Fruit fly (Drosophila melanogaster) whole organism, embryonic: Measurements from ENCODE around the gene rols.

Experiments
- Awh ChIP-seq: fragments of 200-800 bp; sonication (Bioruptor generic); IDR thresholded peaks from 2 replicates; pipeline ENCODE4, ENCODE4 v1.3.6; 2022; ENCODE audit warnings: missing biosample characterization, missing genetic modification characterization
- B-H1 ChIP-seq: fragments of 200-800 bp; sonication (Bioruptor generic); IDR thresholded peaks from 3 replicates; pipeline ENCODE4 v1.3.6; 2022; ENCODE audit warnings: missing biosample characterization, missing genetic modification characterization
- Blimp-1 ChIP-seq: fragments of 200-800 bp; sonication (Bioruptor generic); optimal IDR thresholded peaks from 3 replicates; lab custom pipeline; 2018; ENCODE audit warnings: missing biosample characterization, missing genetic modification characterization, mild to moderate bottlenecking, moderate library complexity, missing genetic modification reagents
- CG10147 ChIP-seq: fragments of 200-800 bp; sonication (Bioruptor generic); optimal IDR thresholded peaks from 2 replicates; lab custom pipeline; 2019; ENCODE audit warnings: missing biosample characterization, mild to moderate bottlenecking, missing genetic modification characterization, moderate library complexity
- CG10274 ChIP-seq: fragments of 200-800 bp; sonication (Bioruptor generic); optimal IDR thresholded peaks from 3 replicates; lab custom pipeline; 2017; ENCODE audit warnings: missing biosample characterization, mild to moderate bottlenecking, missing genetic modification characterization
- CG12769 ChIP-seq: fragments of 200-800 bp; sonication (Bioruptor generic); optimal IDR thresholded peaks from 2 replicates; lab custom pipeline; 2019; ENCODE audit warnings: missing biosample characterization, mild to moderate bottlenecking, missing genetic modification characterization, moderate library complexity
- CG13894 ChIP-seq: fragments of 200-800 bp; sonication (Bioruptor generic); optimal IDR thresholded peaks from 3 replicates; lab custom pipeline; 2018; ENCODE audit warnings: missing biosample characterization, mild to moderate bottlenecking, missing genetic modification characterization, moderate library complexity
- CG14014 ChIP-seq: fragments of 200-800 bp; sonication (Bioruptor generic); IDR thresholded peaks from 2 replicates; pipeline ENCODE4 v1.3.6; 2022; ENCODE audit warnings: missing biosample characterization, missing genetic modification characterization
- CG14860 ChIP-seq: fragments of 200-800 bp; sonication (Bioruptor generic); IDR thresholded peaks from 3 replicates; pipeline ENCODE4 v1.3.6; 2022; ENCODE audit warnings: missing biosample characterization, missing genetic modification characterization; ENCODE audit not compliant: partially characterized antibody
- CG18619 ChIP-seq: fragments of 200-800 bp; sonication (Bioruptor generic); optimal IDR thresholded peaks from 3 replicates; lab custom pipeline; 2017; ENCODE audit warnings: missing biosample characterization, mild to moderate bottlenecking, missing genetic modification characterization
- CG3407 ChIP-seq: fragments of 200-800 bp; sonication (Bioruptor generic); optimal IDR thresholded peaks from 2 replicates; lab custom pipeline; 2018; ENCODE audit warnings: missing biosample characterization, mild to moderate bottlenecking, missing genetic modification characterization
- CG3726 ChIP-seq: fragments of 200-800 bp; sonication (Bioruptor generic); IDR thresholded peaks from 3 replicates; pipeline ENCODE4, ENCODE4 v1.3.6; 2022; ENCODE audit warnings: missing biosample characterization, missing genetic modification characterization
- CG4424 ChIP-seq: fragments of 200-800 bp; sonication (Bioruptor generic); optimal IDR thresholded peaks from 3 replicates; lab custom pipeline; 2016; ENCODE audit warnings: missing biosample characterization, missing genetic modification characterization
- CG6254 ChIP-seq: fragments of 200-800 bp; sonication (Bioruptor generic); optimal IDR thresholded peaks from 3 replicates; lab custom pipeline; 2017; ENCODE audit warnings: mild to moderate bottlenecking, missing biosample characterization, missing genetic modification reagents, missing genetic modification characterization
- CG6813 ChIP-seq: fragments of 200-800 bp; sonication (Bioruptor generic); optimal IDR thresholded peaks from 2 replicates; lab custom pipeline; 2017; ENCODE audit warnings: missing biosample characterization, missing genetic modification characterization, mild to moderate bottlenecking, moderate library complexity, missing genetic modification reagents
- CG7987 ChIP-seq: fragments of 200-800 bp; sonication (Bioruptor generic); optimal IDR thresholded peaks from 2 replicates; lab custom pipeline; 2018; ENCODE audit warnings: missing biosample characterization, mild to moderate bottlenecking, missing genetic modification characterization, moderate library complexity
- CG9817 ChIP-seq: fragments of 200-800 bp; sonication (Bioruptor generic); optimal IDR thresholded peaks from 2 replicates; lab custom pipeline; 2018; ENCODE audit warnings: missing biosample characterization, mild to moderate bottlenecking, missing genetic modification characterization, moderate library complexity
- CG9932 ChIP-seq: fragments of 200-800 bp; sonication (Bioruptor generic); IDR thresholded peaks from 2 replicates; pipeline ENCODE4 v1.3.6; 2022; ENCODE audit warnings: missing biosample characterization, missing genetic modification characterization
- CTCF ChIP-seq: fragments of 200-800 bp; sonication (Bioruptor generic); optimal IDR thresholded peaks from 2 replicates; lab custom pipeline; 2017; ENCODE audit warnings: missing biosample characterization, mild to moderate bottlenecking, missing genetic modification characterization, moderate library complexity
- CoRest ChIP-seq: fragments of 200-800 bp; sonication (Bioruptor generic); optimal IDR thresholded peaks from 3 replicates; lab custom pipeline; 2018; ENCODE audit warnings: missing biosample characterization, mild to moderate bottlenecking, missing genetic modification characterization, moderate library complexity
- Dad ChIP-seq: fragments of 200-800 bp; sonication (Bioruptor generic); optimal IDR thresholded peaks from 3 replicates; lab custom pipeline; 2016; ENCODE audit warnings: missing biosample characterization, missing genetic modification characterization
- Elba2 ChIP-seq: fragments of 200-800 bp; sonication (Bioruptor generic); optimal IDR thresholded peaks from 3 replicates; lab custom pipeline; 2016; ENCODE audit warnings: missing biosample characterization, missing genetic modification characterization
- Fer1 ChIP-seq: fragments of 200-800 bp; sonication (Bioruptor generic); optimal IDR thresholded peaks from 2 replicates; lab custom pipeline; 2017; ENCODE audit warnings: missing biosample characterization, mild to moderate bottlenecking, missing genetic modification characterization
- HmgD ChIP-seq: fragments of 200-800 bp; sonication (Bioruptor generic); optimal IDR thresholded peaks from 3 replicates; lab custom pipeline; 2016; ENCODE audit warnings: missing biosample characterization, missing genetic modification characterization
- Hr3 ChIP-seq: fragments of 200-800 bp; sonication (Bioruptor generic); optimal IDR thresholded peaks from 3 replicates; lab custom pipeline; 2016; ENCODE audit warnings: missing biosample characterization, missing genetic modification characterization
- Lhr ChIP-seq: fragments of 200-800 bp; sonication (Bioruptor generic); optimal IDR thresholded peaks from 3 replicates; lab custom pipeline; 2017; ENCODE audit warnings: mild to moderate bottlenecking, missing biosample characterization, missing genetic modification reagents, missing genetic modification characterization
- Lpt ChIP-seq: fragments of >200 bp; optimal IDR thresholded peaks from 2 replicates; lab custom pipeline; 2018; ENCODE audit warnings: missing biosample characterization, missing genetic modification characterization
- MESR4 ChIP-seq: fragments of 200-800 bp; sonication (Bioruptor generic); optimal IDR thresholded peaks from 2 replicates; lab custom pipeline; 2018; ENCODE audit warnings: missing biosample characterization, mild to moderate bottlenecking, missing genetic modification characterization, moderate library complexity
- Mes4 ChIP-seq: fragments of 200-800 bp; sonication (Bioruptor generic); optimal IDR thresholded peaks from 2 replicates; lab custom pipeline; 2016; ENCODE audit warnings: missing biosample characterization, missing genetic modification characterization
- NfI ChIP-seq: fragments of 200-800 bp; sonication (Bioruptor generic); optimal IDR thresholded peaks from 3 replicates; lab custom pipeline; 2018; ENCODE audit warnings: missing biosample characterization, mild to moderate bottlenecking, missing genetic modification characterization, moderate library complexity
- Scr ChIP-seq: fragments of 200-800 bp; sonication (Bioruptor generic); IDR thresholded peaks from 2 replicates; pipeline ENCODE4 v1.3.6; 2022; ENCODE audit warnings: missing biosample characterization, missing genetic modification characterization; ENCODE audit not compliant: partially characterized antibody
- Spps ChIP-seq: fragments of 200-800 bp; sonication (Bioruptor generic); optimal IDR thresholded peaks from 2 replicates; lab custom pipeline; 2018; ENCODE audit warnings: missing biosample characterization, mild to moderate bottlenecking, missing genetic modification characterization
- aop ChIP-seq: fragments of 200-800 bp; sonication (Bioruptor generic); IDR thresholded peaks from 2 replicates; pipeline ENCODE4 v1.3.6; 2022; ENCODE audit warnings: missing biosample characterization, missing genetic modification characterization
- bcd ChIP-seq: fragments of 200-800 bp; sonication (Bioruptor generic); optimal IDR thresholded peaks from 2 replicates; lab custom pipeline; 2017; ENCODE audit warnings: missing biosample characterization, mild to moderate bottlenecking, missing genetic modification characterization
- croc ChIP-seq: fragments of 200-800 bp; sonication (Bioruptor generic); conservative IDR thresholded peaks from 3 replicates; pipeline ENCODE4 v1.3.6; 2022; ENCODE audit warnings: missing biosample characterization, missing genetic modification characterization
- cwo ChIP-seq: fragments of 200-800 bp; sonication (Bioruptor generic); optimal IDR thresholded peaks from 3 replicates; lab custom pipeline; 2017; ENCODE audit warnings: missing biosample characterization, missing genetic modification characterization, mild to moderate bottlenecking, moderate library complexity, missing genetic modification reagents
- dan ChIP-seq: fragments of 200-800 bp; sonication (Bioruptor generic); IDR thresholded peaks from 2 replicates; pipeline ENCODE4 v1.3.6; 2022; ENCODE audit warnings: missing biosample characterization, missing genetic modification characterization
- disco-r ChIP-seq: fragments of 200-800 bp; sonication (Bioruptor generic); optimal IDR thresholded peaks from 2 replicates; lab custom pipeline; 2016; ENCODE audit warnings: missing biosample characterization, missing genetic modification characterization
- dmrt99B ChIP-seq: fragments of 200-800 bp; sonication (Bioruptor generic); optimal IDR thresholded peaks from 2 replicates; lab custom pipeline; 2018; ENCODE audit warnings: missing biosample characterization, mild to moderate bottlenecking, missing genetic modification characterization, moderate library complexity
- fd3F ChIP-seq: fragments of 200-800 bp; sonication (Bioruptor generic); optimal IDR thresholded peaks from 2 replicates; lab custom pipeline; 2018; ENCODE audit warnings: missing biosample characterization, mild to moderate bottlenecking, missing genetic modification characterization, moderate library complexity
- gce ChIP-seq: fragments of 200-800 bp; sonication (Bioruptor generic); IDR thresholded peaks from 3 replicates; pipeline ENCODE4 v1.3.6; 2022; ENCODE audit warnings: missing biosample characterization, missing genetic modification characterization
- gfzf ChIP-seq: fragments of 200-800 bp; sonication (Bioruptor generic); optimal IDR thresholded peaks from 2 replicates; lab custom pipeline; 2016; ENCODE audit warnings: missing biosample characterization, mild to moderate bottlenecking, missing genetic modification characterization, moderate library complexity
- jigr1 ChIP-seq: fragments of 200-800 bp; sonication (Bioruptor generic); IDR thresholded peaks from 3 replicates; pipeline ENCODE4 v1.3.6; 2022; ENCODE audit warnings: missing biosample characterization, missing genetic modification characterization
- jing ChIP-seq: fragments of 200-800 bp; sonication (Bioruptor generic); optimal IDR thresholded peaks from 2 replicates; lab custom pipeline; 2018; ENCODE audit warnings: missing biosample characterization, mild to moderate bottlenecking, missing genetic modification characterization
- lbe ChIP-seq: fragments of 200-800 bp; sonication (Bioruptor generic); optimal IDR thresholded peaks from 2 replicates; lab custom pipeline; 2016; ENCODE audit warnings: missing biosample characterization, mild to moderate bottlenecking, missing genetic modification characterization
- mam ChIP-seq: fragments of 200-800 bp; sonication (Bioruptor generic); optimal IDR thresholded peaks from 3 replicates; lab custom pipeline; 2016; ENCODE audit warnings: missing biosample characterization, missing genetic modification characterization
- oc ChIP-seq: fragments of 200-800 bp; sonication (Bioruptor generic); optimal IDR thresholded peaks from 2 replicates; lab custom pipeline; 2018; ENCODE audit warnings: missing biosample characterization, mild to moderate bottlenecking, missing genetic modification characterization, moderate library complexity
- pfk ChIP-seq: fragments of 200-800 bp; sonication (Bioruptor generic); optimal IDR thresholded peaks from 2 replicates; lab custom pipeline; 2018; ENCODE audit warnings: missing biosample characterization, mild to moderate bottlenecking, missing genetic modification characterization, moderate library complexity
- sim ChIP-seq: fragments of 200-800 bp; sonication (Bioruptor generic); IDR thresholded peaks from 2 replicates; pipeline ENCODE4 v1.3.6; 2022; ENCODE audit warnings: missing biosample characterization, missing genetic modification characterization
- tap ChIP-seq: fragments of 200-800 bp; optimal IDR thresholded peaks from 3 replicates; lab custom pipeline; 2019; ENCODE audit warnings: missing biosample characterization, mild to moderate bottlenecking, missing genetic modification characterization, moderate library complexity
- zen2 ChIP-seq: fragments of 200-800 bp; sonication (Bioruptor generic); IDR thresholded peaks from 3 replicates; pipeline ENCODE4 v1.3.6; 2022; ENCODE audit warnings: missing biosample characterization, missing genetic modification characterization; ENCODE audit not compliant: partially characterized antibody

The rols gene

dm6 chr3L:11992960-11993359 lies 71.7 kb downstream of the rols start, which contains the start of gene viaf (continued):
- no peak for TF ChIP-seq Blimp-1 (GFP tag; lab: Kevin White, UChicago)
- no peak for TF ChIP-seq CG13894 (tag; lab: Kevin White, UChicago)
- no peak for TF ChIP-seq dmrt99B (tag; lab: Kevin White, UChicago)
- TF ChIP-seq Dad (GFP tag; lab: Kevin White, UChicago), result no peak
- TF ChIP-seq gfzf, result peak; percentile 8
- TF ChIP-seq Elba2 (GFP tag; lab: Kevin White, UChicago), result no peak
- no peak for TF ChIP-seq pfk (GFP tag; lab: Kevin White, UChicago)
- TF ChIP-seq Fer1 (GFP tag; lab: Kevin White, UChicago), result no peak
- peak; percentile 20 for TF ChIP-seq Spps (tag; lab: Kevin White, UChicago)
- TF ChIP-seq HmgD, result no peak
- TF ChIP-seq aop (GFP tag; lab: Robert Waterston, UW), result peak; percentile 22; the same call in 1 of the 2 replicates
- TF ChIP-seq CG14014, result peak; percentile 25; the same call in 1 of the 2 replicates
- TF ChIP-seq CG7987 (GFP tag; lab: Kevin White, UChicago), result no peak
- no peak for TF ChIP-seq gce (GFP tag; lab: Robert Waterston, UW)
- peak; percentile 16; the same call in 1 of the 3 replicates for TF ChIP-seq B-H1 (GFP tag; lab: Robert Waterston, UW)
- peak; percentile 48 for TF ChIP-seq lbe (GFP tag; lab: Kevin White, UChicago)
- TF ChIP-seq CoRest, result peak; percentile 60
- TF ChIP-seq Lhr (GFP tag; lab: Kevin White, UChicago), result no peak
- peak; percentile 64 for TF ChIP-seq Hr3
- TF ChIP-seq cwo (GFP tag; lab: Kevin White, UChicago), result no peak
- no peak for TF ChIP-seq CG3407 (GFP tag; lab: Kevin White, UChicago)
- TF ChIP-seq dan (GFP tag; lab: Robert Waterston, UW), result no peak
- TF ChIP-seq CG4424 (GFP tag; lab: Kevin White, UChicago), result no peak
- TF ChIP-seq CG10274 (GFP tag; lab: Kevin White, UChicago), result no peak
- TF ChIP-seq CTCF, result peak; percentile 49
- TF ChIP-seq oc (tag; lab: Kevin White, UChicago), result no peak
- TF ChIP-seq Mes4 (GFP tag; lab: Kevin White, UChicago), result no peak
- peak; percentile 79 for TF ChIP-seq zen2 (GFP tag; lab: Robert Waterston, UW)
- TF ChIP-seq sim (GFP tag; lab: Robert Waterston, UW), result no peak
- TF ChIP-seq CG9817, result peak; percentile 16
- no peak for TF ChIP-seq CG6813 (GFP tag; lab: Kevin White, UChicago)
- TF ChIP-seq CG9932 (GFP tag; lab: Robert Waterston, UW), result peak; percentile 80
- TF ChIP-seq CG6254, result no peak
- TF ChIP-seq croc (GFP tag; lab: Robert Waterston, UW), result no peak
- peak; percentile 76 for TF ChIP-seq MESR4 (GFP tag; lab: Kevin White, UChicago)
- no peak for TF ChIP-seq CG12769 (tag; lab: Kevin White, UChicago)
- no peak for TF ChIP-seq CG3726
- TF ChIP-seq jigr1 (GFP tag; lab: Robert Waterston, UW), result peak; percentile 75; the same call in 2 of the 3 replicates
- peak; percentile 94 for TF ChIP-seq Scr (GFP tag; lab: Robert Waterston, UW)
- TF ChIP-seq mam (GFP tag; lab: Kevin White, UChicago), result peak; percentile 31
- TF ChIP-seq jing (GFP tag; lab: Kevin White, UChicago), result no peak
- no peak for TF ChIP-seq NfI (GFP tag; lab: Kevin White, UChicago)
- no peak for TF ChIP-seq bcd (GFP tag; lab: Kevin White, UChicago)
- no peak for TF ChIP-seq disco-r (GFP tag; lab: Kevin White, UChicago)
- peak; percentile 87 for TF ChIP-seq CG14860 (GFP tag; lab: Robert Waterston, UW)
- TF ChIP-seq tap, result no peak
- TF ChIP-seq Awh, result no peak
- no peak for TF ChIP-seq CG18619 (GFP tag; lab: Kevin White, UChicago)
- no peak for TF ChIP-seq Lpt (GFP tag; lab: Kevin White, UChicago)
- TF ChIP-seq fd3F (GFP tag; lab: Kevin White, UChicago), result peak; percentile 30
- no peak for TF ChIP-seq CG10147 (GFP tag; lab: Kevin White, UChicago)
